Fruit fly (Drosophila melanogaster): ENCODE results near the gene CG33270.
A peak's percentile ranks its signal among the peaks of the same experiment; 100 is the strongest.

The CG33270 gene

dm6 chr3L:11547302-11547994 is 31.0 kb downstream of the CG33270 start:
- TF ChIP-seq noc (tag; optimal IDR thresholded peaks at IDR 0.05): no peak

dm6 chr3L:11543681-11544299 is 34.6 kb downstream of the CG33270 start:
- no peak for TF ChIP-seq noc (tag; optimal IDR thresholded peaks at IDR 0.05)

DNA sequence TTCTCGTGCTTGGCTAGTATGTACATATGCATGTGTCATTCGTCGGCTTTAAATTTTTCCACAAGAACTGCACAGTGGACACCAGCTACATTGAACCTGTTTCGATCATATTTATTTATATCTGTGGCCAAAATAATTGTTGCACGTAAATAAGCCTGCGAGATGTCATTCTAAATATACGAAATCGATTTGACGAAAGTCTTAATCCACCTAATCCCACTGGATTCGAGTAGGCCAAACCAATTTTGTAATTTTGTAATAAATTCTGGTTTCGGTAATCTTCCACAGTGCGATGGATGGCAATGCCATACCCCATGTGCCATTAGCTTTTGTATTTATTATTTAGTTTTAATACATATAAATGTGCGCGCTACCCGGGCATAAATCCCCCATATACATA is 35.5 kb downstream of the CG33270 start:
- TF ChIP-seq noc (tag; optimal IDR thresholded peaks at IDR 0.05): peak; percentile 50

dm6 chr3L:11542437-11542836 is 36.0 kb downstream of the CG33270 start:
- no peak for TF ChIP-seq noc (tag; optimal IDR thresholded peaks at IDR 0.05)

- no peak for TF ChIP-seq noc (tag; optimal IDR thresholded peaks at IDR 0.05)
Observed at dm6 chr3L:11540330-11540702, 38.1 kb downstream of the CG33270 start.

- no peak for TF ChIP-seq noc (tag; optimal IDR thresholded peaks at IDR 0.05)
Observed at dm6 chr3L:11539511-11540329, 38.7 kb downstream of the CG33270 start.

- no peak for TF ChIP-seq noc (tag; optimal IDR thresholded peaks at IDR 0.05)
Observed at dm6 chr3L:11536767-11537419, 41.5 kb downstream of the CG33270 start.

- TF ChIP-seq noc (tag; optimal IDR thresholded peaks at IDR 0.05): no peak
Observed at dm6 chr3L:11536132-11536531, 42.3 kb downstream of the CG33270 start.

- TF ChIP-seq noc (tag; optimal IDR thresholded peaks at IDR 0.05): peak; percentile 73
Observed at dm6 chr3L:11534391-11535246, 43.8 kb downstream of the CG33270 start.

DNA sequence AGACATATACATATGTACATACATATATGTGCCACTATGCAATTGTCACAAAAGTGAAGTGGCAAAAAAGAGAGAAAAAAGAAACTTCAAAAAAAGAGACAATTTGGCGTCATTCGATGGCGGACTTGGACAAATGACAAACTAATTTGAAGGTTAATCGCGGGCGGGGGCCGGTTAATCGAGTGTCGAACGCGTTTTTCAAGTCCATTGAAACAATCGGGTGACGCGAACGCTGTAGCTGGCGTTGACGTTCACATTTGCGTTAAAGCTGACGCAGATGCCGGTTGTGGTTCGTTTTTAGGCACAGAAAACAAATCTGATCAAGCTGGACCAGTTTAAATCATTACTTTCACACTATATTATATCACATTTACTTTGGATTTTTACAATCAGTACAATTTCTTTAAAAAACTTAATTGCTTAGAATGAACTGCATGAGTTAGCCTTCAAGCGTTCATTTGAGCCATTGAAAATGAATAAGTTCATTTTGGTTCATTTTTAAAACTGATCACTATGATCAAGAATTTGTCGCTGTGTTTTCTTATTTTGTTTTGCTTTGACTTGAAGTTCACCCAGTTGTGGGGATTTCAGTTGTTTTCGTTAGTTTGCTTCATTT is 44.6 kb downstream of the CG33270 start:
- peak; percentile 62 for TF ChIP-seq noc (tag; optimal IDR thresholded peaks at IDR 0.05)

dm6 chr3L:11531994-11532732 is 46.3 kb downstream of the CG33270 start:
- no peak for TF ChIP-seq noc (tag; optimal IDR thresholded peaks at IDR 0.05)

dm6 chr3L:11531300-11531699 is 47.1 kb downstream of the CG33270 start:
- TF ChIP-seq noc (tag; optimal IDR thresholded peaks at IDR 0.05): no peak

DNA sequence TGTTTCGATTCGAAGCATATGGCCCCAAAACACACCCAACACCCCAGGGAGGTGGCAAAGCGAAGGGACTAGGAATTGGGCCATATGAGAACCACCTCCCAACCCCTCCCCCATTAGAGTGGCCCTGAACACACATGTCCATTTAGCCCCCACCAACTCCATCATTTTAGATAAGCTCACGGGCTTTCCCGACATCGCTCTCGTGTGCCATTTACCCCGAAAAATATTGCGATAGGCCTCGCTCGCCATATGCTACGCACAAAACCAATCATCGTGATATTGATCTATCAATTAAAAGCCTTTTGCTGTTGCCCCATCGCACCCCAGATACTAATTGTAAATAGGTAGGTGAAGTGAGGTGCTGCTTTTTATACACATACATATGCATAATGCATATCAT is 48.1 kb downstream of the CG33270 start:
- no peak for TF ChIP-seq noc (tag; optimal IDR thresholded peaks at IDR 0.05)

dm6 chr3L:11529707-11530106 is 48.7 kb downstream of the CG33270 start:
- no peak for TF ChIP-seq noc (tag; optimal IDR thresholded peaks at IDR 0.05)
